Worm (Caenorhabditis elegans): ENCODE measurements around the gene ZK512.1.

The ZK512.1 gene

ce11 chrIII:9105653-9106052 lies 9.1 kb upstream of the ZK512.1 start:
- TF ChIP-seq bed-2 (GFP tag; IDR thresholded peaks at IDR 0.05) (no peak), hsf-1 (GFP tag; IDR thresholded peaks at IDR 0.05) (no peak), ztf-22 (GFP tag; optimal IDR thresholded peaks at IDR 0.05) (no peak), mel-28 (tag; optimal IDR thresholded peaks at IDR 0.05; ENCODE audit: borderline replicate concordance) (no peak), snpc-4 (GFP tag; optimal IDR thresholded peaks at IDR 0.05) (no peak), snpc-4 (tag; optimal IDR thresholded peaks at IDR 0.05) (no peak), repo-1 (tag; optimal IDR thresholded peaks at IDR 0.05) (no peak)

- TF ChIP-seq F10E7.11 (tag; optimal IDR thresholded peaks at IDR 0.05) (no peak), Y95B8A.8 (GFP tag; IDR thresholded peaks at IDR 0.05) (no peak), hmg-20 (GFP tag; IDR thresholded peaks at IDR 0.05) (no peak), madf-6 (GFP tag; IDR thresholded peaks at IDR 0.05) (peak; percentile 8; the same call in 1 of the 2 replicates)
Observed at ce11 chrIII:9109172-9109571, 5.6 kb upstream of the ZK512.1 start, which contains the start of gene cya-1. cya-1 (minus strand) TSS chrIII:9109272.

- TF ChIP-seq madf-3 (GFP tag; IDR thresholded peaks at IDR 0.05), result no peak
- TF ChIP-seq rec-8 (tag; optimal IDR thresholded peaks at IDR 0.05), result no peak
- no peak for TF ChIP-seq ceh-58 (GFP tag; IDR thresholded peaks at IDR 0.05)
- TF ChIP-seq gei-17 (GFP tag; optimal IDR thresholded peaks at IDR 0.05), result no peak
- no peak for TF ChIP-seq nfya-2 (GFP tag; IDR thresholded peaks at IDR 0.05)
- TF ChIP-seq B0261.1 (tag; optimal IDR thresholded peaks at IDR 0.05), result no peak
- no peak for TF ChIP-seq rpc-1 (optimal IDR thresholded peaks at IDR 0.05)
- TF ChIP-seq rpc-1 (tag; optimal IDR thresholded peaks at IDR 0.05), result no peak
Observed at ce11 chrIII:9109726-9110125, 5.0 kb upstream of the ZK512.1 start.

ce11 chrIII:9110270-9110669 lies 4.5 kb upstream of the ZK512.1 start:
- no peak for TF ChIP-seq mxl-1 (tag; optimal IDR thresholded peaks at IDR 0.05)
- TF ChIP-seq madf-8 (GFP tag; conservative IDR thresholded peaks at IDR 0.05), result peak; percentile 4; the same call in 1 of the 2 replicates
- no peak for TF ChIP-seq atf-7 (tag; optimal IDR thresholded peaks at IDR 0.05)
- TF ChIP-seq ztf-18 (tag; optimal IDR thresholded peaks at IDR 0.05), result no peak
- peak; percentile 62 for TF ChIP-seq efl-1 (GFP tag; optimal IDR thresholded peaks at IDR 0.05)
- peak; percentile 77 for TF ChIP-seq madf-6 (GFP tag; IDR thresholded peaks at IDR 0.05)
- no peak for TF ChIP-seq mel-28 (tag; optimal IDR thresholded peaks at IDR 0.05; ENCODE audit: borderline replicate concordance)
- TF ChIP-seq ceh-27 (GFP tag; optimal IDR thresholded peaks at IDR 0.05), result no peak
- TF ChIP-seq rcor-1 (GFP tag; IDR thresholded peaks at IDR 0.05), result 0 out of 2 replicates have a peak, but pooled peaks have one; percentile 10
- peak; percentile 42 for TF ChIP-seq xnd-1 (tag; optimal IDR thresholded peaks at IDR 0.05)
- TF ChIP-seq cebp-2 (GFP tag; IDR thresholded peaks at IDR 0.05), result no peak
- no peak for TF ChIP-seq ztf-3 (GFP tag; optimal IDR thresholded peaks at IDR 0.05)
- TF ChIP-seq ceh-100 (GFP tag; IDR thresholded peaks at IDR 0.05), result no peak

- TF ChIP-seq ztf-25 (GFP tag; IDR thresholded peaks at IDR 0.05) (peak; percentile 59; the same call in 1 of the 2 replicates), mcd-1 (GFP tag; IDR thresholded peaks at IDR 0.05) (peak; percentile 96), dox-1 (GFP tag; IDR thresholded peaks at IDR 0.05) (peak; percentile 80), hsf-1 (GFP tag; IDR thresholded peaks at IDR 0.05) (peak; percentile 68), Y56A3A.18 (GFP tag; IDR thresholded peaks at IDR 0.05) (peak; percentile 59; the same call in 1 of the 2 replicates), sea-2 (GFP tag; IDR thresholded peaks at IDR 0.05) (0 out of 2 replicates have a peak, but pooled peaks have one; percentile 25), rpc-1 (optimal IDR thresholded peaks at IDR 0.05) (peak; percentile 33), rpc-1 (tag; optimal IDR thresholded peaks at IDR 0.05) (peak; percentile 66), Y79H2A.3 (GFP tag; conservative IDR thresholded peaks at IDR 0.05) (0 out of 2 replicates have a peak, but pooled peaks have one; percentile 36), madf-8 (GFP tag; conservative IDR thresholded peaks at IDR 0.05) (peak; percentile 29; the same call in 1 of the 2 replicates), aptf-3 (GFP tag; IDR thresholded peaks at IDR 0.05) (peak; percentile 91), D2030.7 (GFP tag; IDR thresholded peaks at IDR 0.05) (peak; percentile 78), ekl-4 (GFP tag; IDR thresholded peaks at IDR 0.05) (peak; percentile 80), rcor-1 (GFP tag; IDR thresholded peaks at IDR 0.05) (peak; percentile 68), cebp-2 (GFP tag; IDR thresholded peaks at IDR 0.05) (peak; percentile 77; the same call in 1 of the 2 replicates), B0019.2 (GFP tag; conservative IDR thresholded peaks at IDR 0.05) (peak; percentile 23; the same call in 1 of the 2 replicates), zfh-2 (GFP tag; conservative IDR thresholded peaks at IDR 0.05) (0 out of 2 replicates have a peak, but pooled peaks have one; percentile 9), madf-3 (GFP tag; IDR thresholded peaks at IDR 0.05) (peak; percentile 86), F39B2.1 (GFP tag; IDR thresholded peaks at IDR 0.05) (0 out of 2 replicates have a peak, but pooled peaks have one; percentile 25), ceh-100 (GFP tag; IDR thresholded peaks at IDR 0.05) (peak; percentile 59; the same call in 1 of the 2 replicates)
Observed at ce11 chrIII:9110914-9111313, 3.8 kb upstream of the ZK512.1 start.
